Worm (Caenorhabditis elegans) whole organism, L4/young adult: ENCODE measurements around the gene B0035.18.

ENCODE experiments used
- W03F9.2 ChIP-seq: fragments of 150-350 bp; optimal IDR thresholded peaks from 2 replicates; lab custom pipeline; 2014; ENCODE audit warnings: missing biosample characterization, missing genetic modification characterization
- him-1 ChIP-seq: sonication (generic microtip); optimal IDR thresholded peaks from 2 replicates; lab custom pipeline; 2016; ENCODE audit warnings: missing genotype, missing genetic modification reagents, missing genetic modification characterization, missing compliant biosample characterization

DNA sequence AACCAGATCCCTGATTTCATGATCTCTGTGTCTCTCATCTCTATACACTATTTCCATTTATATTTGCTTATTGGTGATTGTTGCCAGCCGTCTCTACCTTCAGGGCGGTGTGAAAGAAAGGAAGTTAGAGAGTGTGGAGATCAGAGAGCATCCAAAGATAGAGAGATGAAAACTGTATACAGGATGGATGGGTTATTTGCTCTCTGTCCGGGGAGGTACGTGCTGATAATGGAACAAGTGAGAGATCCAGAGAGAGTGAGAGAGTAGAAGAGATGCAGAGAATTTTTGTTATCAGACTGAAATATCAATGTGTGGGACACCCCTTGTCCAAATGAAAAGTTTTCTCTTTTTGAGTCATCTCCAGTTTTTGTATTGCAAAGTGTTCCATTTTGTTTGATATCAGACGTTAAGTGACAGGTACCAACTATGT lies 36.0 kb upstream of the B0035.18 start:
- no peak for TF ChIP-seq him-1
- no peak for TF ChIP-seq W03F9.2
